Worm (Caenorhabditis elegans): ENCODE results near the gene sdz-8.

Gene sdz-8

DNA sequence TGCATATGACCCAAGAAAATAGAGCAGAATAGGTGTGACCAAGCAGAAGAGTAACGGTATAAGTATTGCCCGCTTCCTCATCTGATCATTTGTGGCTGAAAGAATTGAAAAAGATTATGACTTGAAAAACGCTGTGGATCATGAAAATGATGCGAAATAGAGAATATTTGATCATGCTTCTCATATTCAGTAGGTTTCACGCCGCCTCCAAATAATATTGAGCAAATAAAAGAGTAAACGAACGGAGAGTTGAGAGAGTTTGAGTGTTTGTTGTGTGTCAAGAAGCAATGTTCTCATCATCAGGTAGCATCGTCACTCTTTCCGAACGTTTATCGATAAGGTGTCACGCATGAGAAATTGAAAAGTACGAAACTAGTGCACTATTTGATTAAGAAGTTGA is 19.7 kb downstream of the sdz-8 start, which contains the start of gene htrl-1:
TSS of gene htrl-1 (minus strand) at position 101 of the 400 bp plus-strand sequence.
- TF ChIP-seq hlh-13 (GFP tag; optimal IDR thresholded peaks at IDR 0.05) = no peak
- no peak for TF ChIP-seq unc-55 (GFP tag; optimal IDR thresholded peaks at IDR 0.05)
- no peak for TF ChIP-seq che-1 (tag; optimal IDR thresholded peaks at IDR 0.05)
- TF ChIP-seq zip-5 (tag; optimal IDR thresholded peaks at IDR 0.05) = no peak
- no peak for TF ChIP-seq ref-2 (tag; optimal IDR thresholded peaks at IDR 0.05)

ce11 chrV:11492456-11492855 is 23.5 kb downstream of the sdz-8 start, which contains the start of gene T11F9.21:
Gene T11F9.21 (plus strand): TSS chrV:11492756.
- TF ChIP-seq dve-1 (tag; optimal IDR thresholded peaks at IDR 0.05) = no peak
- no peak for TF ChIP-seq mec-3 (tag; optimal IDR thresholded peaks at IDR 0.05; ENCODE audit: borderline replicate concordance)
- TF ChIP-seq ceh-19 (GFP tag; optimal IDR thresholded peaks at IDR 0.05) = no peak

DNA sequence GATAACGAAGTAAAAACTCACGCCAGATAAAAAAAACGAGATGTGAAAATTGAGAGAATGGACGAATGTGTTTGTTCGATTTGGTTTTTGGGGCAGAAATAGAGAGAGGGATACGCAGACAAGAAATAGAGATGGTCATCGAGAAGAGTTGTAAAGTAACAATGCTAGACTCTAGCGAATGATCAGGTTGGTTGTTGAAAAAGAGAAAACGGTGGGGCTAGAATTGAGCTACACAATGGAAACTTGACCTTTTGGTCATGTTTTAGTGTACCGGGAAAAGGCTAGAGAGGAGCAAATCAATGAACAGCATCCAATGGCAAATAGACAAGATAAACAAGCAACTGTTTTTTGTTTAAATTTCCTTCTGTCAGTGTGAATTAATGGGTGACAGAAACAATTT is 25.6 kb downstream of the sdz-8 start, which contains the start of gene dhs-19:
TSS of gene dhs-19 (minus strand) at position 101 of the 400 bp plus-strand sequence.
- no peak for TF ChIP-seq unc-86 (tag; optimal IDR thresholded peaks at IDR 0.05)
- TF ChIP-seq nhr-11 (tag; optimal IDR thresholded peaks at IDR 0.05) = no peak
- no peak for TF ChIP-seq ceh-9 (tag; optimal IDR thresholded peaks at IDR 0.05)
- TF ChIP-seq ztf-16 (tag; optimal IDR thresholded peaks at IDR 0.05) = no peak
- TF ChIP-seq lin-11 (tag; optimal IDR thresholded peaks at IDR 0.05) = no peak
- no peak for TF ChIP-seq ceh-22 (tag; optimal IDR thresholded peaks at IDR 0.05)
- no peak for TF ChIP-seq unc-55 (GFP tag; optimal IDR thresholded peaks at IDR 0.05)
- no peak for TF ChIP-seq ref-2 (tag; optimal IDR thresholded peaks at IDR 0.05)
- no peak for TF ChIP-seq syd-9 (tag; optimal IDR thresholded peaks at IDR 0.05)
- no peak for TF ChIP-seq lim-6 (tag; optimal IDR thresholded peaks at IDR 0.05)
- no peak for TF ChIP-seq gmeb-2 (tag; optimal IDR thresholded peaks at IDR 0.05)
- TF ChIP-seq F13H6.1 (tag; optimal IDR thresholded peaks at IDR 0.05) = no peak
- no peak for TF ChIP-seq ceh-34 (tag; optimal IDR thresholded peaks at IDR 0.05)
- no peak for TF ChIP-seq tbx-7 (tag; optimal IDR thresholded peaks at IDR 0.05)
- TF ChIP-seq unc-3 (GFP tag; conservative IDR thresholded peaks at IDR 0.05) = no peak
- TF ChIP-seq unc-3 (tag; optimal IDR thresholded peaks at IDR 0.05) = no peak
- no peak for TF ChIP-seq elt-4 (tag; optimal IDR thresholded peaks at IDR 0.05)

- TF ChIP-seq nhr-11 (tag; optimal IDR thresholded peaks at IDR 0.05) (no peak), C38D4.7 (GFP tag; optimal IDR thresholded peaks at IDR 0.05) (no peak), mec-3 (tag; optimal IDR thresholded peaks at IDR 0.05; ENCODE audit: borderline replicate concordance) (no peak), K09A11.1 (tag; optimal IDR thresholded peaks at IDR 0.05; ENCODE audit: insufficient read depth) (no peak), pat-9 (tag; optimal IDR thresholded peaks at IDR 0.05) (no peak), tbx-2 (tag; optimal IDR thresholded peaks at IDR 0.05) (no peak), fkh-6 (tag; optimal IDR thresholded peaks at IDR 0.05) (no peak), nhr-232 (tag; optimal IDR thresholded peaks at IDR 0.05) (no peak), ttx-3 (tag; optimal IDR thresholded peaks at IDR 0.05) (no peak)
Observed at ce11 chrV:11488288-11488687, 27.7 kb downstream of the sdz-8 start.

ce11 chrV:11486680-11487079 is 29.3 kb downstream of the sdz-8 start, which contains the start of gene T11F9.10:
Gene T11F9.10 (plus strand): TSS chrV:11486980.
- no peak for TF ChIP-seq pqm-1 (tag; optimal IDR thresholded peaks at IDR 0.05)
- TF ChIP-seq ceh-22 (tag; optimal IDR thresholded peaks at IDR 0.05) = no peak

ce11 chrV:11485558-11485957 is 30.4 kb downstream of the sdz-8 start, which contains the start of gene srh-1:
Gene srh-1 (plus strand): TSS chrV:11485858.
- TF ChIP-seq unc-86 (tag; optimal IDR thresholded peaks at IDR 0.05) = no peak
- no peak for TF ChIP-seq elt-2 (tag; optimal IDR thresholded peaks at IDR 0.05)
- TF ChIP-seq ceh-18 (tag; optimal IDR thresholded peaks at IDR 0.05) = no peak
- no peak for TF ChIP-seq ceh-14 (tag; optimal IDR thresholded peaks at IDR 0.05)
- TF ChIP-seq dve-1 (tag; optimal IDR thresholded peaks at IDR 0.05) = no peak
- TF ChIP-seq pha-4 (tag; optimal IDR thresholded peaks at IDR 0.05) = no peak
- TF ChIP-seq pat-9 (tag; optimal IDR thresholded peaks at IDR 0.05) = no peak
- TF ChIP-seq ama-1 (optimal IDR thresholded peaks at IDR 0.05) = no peak
- no peak for TF ChIP-seq zip-5 (tag; optimal IDR thresholded peaks at IDR 0.05)
- TF ChIP-seq ahr-1 (tag; optimal IDR thresholded peaks at IDR 0.05) = no peak
- no peak for TF ChIP-seq ref-2 (tag; optimal IDR thresholded peaks at IDR 0.05)
- no peak for TF ChIP-seq ceh-9 (tag; optimal IDR thresholded peaks at IDR 0.05)
- no peak for TF ChIP-seq pax-1 (tag; optimal IDR thresholded peaks at IDR 0.05)
- TF ChIP-seq fax-1 (tag; optimal IDR thresholded peaks at IDR 0.05) = no peak
